Worm (Caenorhabditis elegans) whole organism, young adult: ENCODE results near the gene K03B4.9.

Experiments used
- B0019.2 ChIP-seq: fragments of 200-800 bp; sonication (Bioruptor generic); conservative IDR thresholded peaks from 2 replicates; pipeline ENCODE4 v1.3.6; 2022; ENCODE audit warnings: missing genetic modification reagents, missing genetic modification characterization, missing compliant biosample characterization
- F10E7.11 ChIP-seq: sonication (generic microtip); optimal IDR thresholded peaks from 2 replicates; lab custom pipeline; 2017; ENCODE audit warnings: mild to moderate bottlenecking, missing genetic modification characterization, moderate library complexity, missing compliant biosample characterization
- F22D6.2 ChIP-seq: sonication (generic microtip); optimal IDR thresholded peaks from 2 replicates; lab custom pipeline; 2016; ENCODE audit warnings: mild to moderate bottlenecking, missing genetic modification characterization, missing compliant biosample characterization
- F37B4.10 ChIP-seq: fragments of 200-800 bp; sonication (Bioruptor generic); IDR thresholded peaks from 2 replicates; pipeline ENCODE4 v1.3.6; 2022; ENCODE audit warnings: missing genetic modification characterization, missing compliant biosample characterization
- F52B5.7 ChIP-seq: sonication (generic microtip); optimal IDR thresholded peaks from 2 replicates; lab custom pipeline; 2016; ENCODE audit warnings: mild to moderate bottlenecking, missing genetic modification characterization, missing compliant biosample characterization
- F57A8.1 ChIP-seq: fragments of 200-800 bp; sonication (Bioruptor generic); optimal IDR thresholded peaks from 2 replicates; lab custom pipeline; 2018; ENCODE audit warnings: mild to moderate bottlenecking, missing genetic modification characterization, moderate library complexity, missing compliant biosample characterization
- K11D2.4 ChIP-seq: fragments of 200-800 bp; sonication (Bioruptor generic); IDR thresholded peaks from 2 replicates; pipeline ENCODE4 v1.3.6; 2022; ENCODE audit warnings: missing genetic modification reagents, missing genetic modification characterization, missing compliant biosample characterization
- T07F8.4 ChIP-seq: sonication (generic microtip); optimal IDR thresholded peaks from 2 replicates; lab custom pipeline; 2016; ENCODE audit warnings: mild to moderate bottlenecking, missing genetic modification characterization, moderate library complexity, missing compliant biosample characterization
- Y53G8AR.9 ChIP-seq: fragments of 200-800 bp; sonication (Bioruptor generic); conservative IDR thresholded peaks from 2 replicates; pipeline ENCODE4 v1.3.6; 2022; ENCODE audit warnings: missing genetic modification reagents, missing genetic modification characterization, missing compliant biosample characterization
- Y56A3A.18 ChIP-seq: fragments of 200-800 bp; sonication (Bioruptor generic); IDR thresholded peaks from 2 replicates; pipeline ENCODE4 v1.3.6; 2022; ENCODE audit warnings: missing genetic modification reagents, missing genetic modification characterization, missing compliant biosample characterization
- Y67H2A.10 ChIP-seq: fragments of 200-800 bp; sonication (Bioruptor generic); conservative IDR thresholded peaks from 2 replicates; pipeline ENCODE4 v1.3.6; 2022; ENCODE audit warnings: missing genetic modification reagents, missing genetic modification characterization, missing compliant biosample characterization
- ama-1 ChIP-seq, 3 experiments: fragments of 150-350 bp in 1 of 3; sonication (generic microtip) in 2 of 3; optimal IDR thresholded peaks; 2 replicates each; lab custom pipeline; 2014 to 2018; ENCODE audit warnings: missing biosample characterization in 2 of 3, missing genetic modification characterization in 2 of 3, missing genetic modification reagents in 2 of 3
- athp-1 ChIP-seq: sonication (generic microtip); optimal IDR thresholded peaks from 2 replicates; lab custom pipeline; 2017; ENCODE audit warnings: mild to moderate bottlenecking, missing genetic modification characterization, missing compliant biosample characterization
- cebp-2 ChIP-seq: fragments of 200-800 bp; sonication (Bioruptor generic); IDR thresholded peaks from 2 replicates; pipeline ENCODE4 v1.3.6; 2022; ENCODE audit warnings: missing genetic modification characterization, missing compliant biosample characterization
- dpl-1 ChIP-seq: fragments of 150-350 bp; optimal IDR thresholded peaks from 2 replicates; lab custom pipeline; 2014; ENCODE audit warnings: missing biosample characterization, missing genetic modification reagents, missing genetic modification characterization
- gei-17 ChIP-seq: fragments of 200-800 bp; sonication (Bioruptor generic); optimal IDR thresholded peaks from 2 replicates; lab custom pipeline; 2018; ENCODE audit warnings: mild to moderate bottlenecking, missing genetic modification characterization, missing compliant biosample characterization
- him-1 ChIP-seq: sonication (generic microtip); optimal IDR thresholded peaks from 2 replicates; lab custom pipeline; 2016; ENCODE audit warnings: missing genotype, missing genetic modification reagents, missing genetic modification characterization, missing compliant biosample characterization
- hlh-12 ChIP-seq: sonication (generic microtip); optimal IDR thresholded peaks from 2 replicates; lab custom pipeline; 2016; ENCODE audit warnings: missing genetic modification characterization, missing compliant biosample characterization
- hlh-26 ChIP-seq: fragments of 200-800 bp; sonication (Bioruptor generic); conservative IDR thresholded peaks from 2 replicates; pipeline ENCODE4 v1.3.6; 2022; ENCODE audit warnings: missing genetic modification reagents, missing genetic modification characterization, missing compliant biosample characterization
- hrde-1 ChIP-seq: sonication (generic microtip); optimal IDR thresholded peaks from 2 replicates; lab custom pipeline; 2016; ENCODE audit warnings: missing genetic modification characterization, mild to moderate bottlenecking, missing compliant biosample characterization, moderate library complexity, missing genotype, missing genetic modification reagents, borderline replicate concordance
- let-607 ChIP-seq, 2 experiments: fragments of 200-800 bp in 1 of 2; sonication (Bioruptor generic) in 1 of 2; sonication (generic microtip) in 1 of 2; optimal IDR thresholded peaks; 2 replicates each; lab custom pipeline; 2016 to 2018; ENCODE audit warnings: mild to moderate bottlenecking in 2 of 2, missing compliant biosample characterization in 2 of 2, missing genetic modification characterization in 2 of 2, moderate library complexity in 2 of 2, missing genotype in 1 of 2
- lin-26 ChIP-seq: fragments of 200-800 bp; sonication (Bioruptor generic); IDR thresholded peaks from 2 replicates; pipeline ENCODE4 v1.3.6; 2022; ENCODE audit warnings: missing genetic modification reagents, missing genetic modification characterization, missing compliant biosample characterization
- lin-35 ChIP-seq, 3 experiments: fragments of 150-350 bp in 2 of 3; sonication (generic microtip) in 1 of 3; optimal IDR thresholded peaks; 2 replicates each; lab custom pipeline; 2014 to 2018; ENCODE audit warnings: missing biosample characterization in 3 of 3, missing genetic modification characterization in 3 of 3, missing genetic modification reagents in 3 of 3
- lir-1 ChIP-seq: fragments of 200-800 bp; sonication (Bioruptor generic); conservative IDR thresholded peaks from 2 replicates; pipeline ENCODE4 v1.3.6; 2022; ENCODE audit warnings: missing genetic modification reagents, missing genetic modification characterization, missing compliant biosample characterization
- lsl-1 ChIP-seq: fragments of 200-800 bp; sonication (Bioruptor generic); optimal IDR thresholded peaks from 2 replicates; lab custom pipeline; 2018; ENCODE audit warnings: mild to moderate bottlenecking, missing genetic modification characterization, moderate library complexity, missing compliant biosample characterization
- madf-6 ChIP-seq: fragments of 200-800 bp; sonication (Bioruptor generic); IDR thresholded peaks from 2 replicates; pipeline ENCODE4 v1.3.6; 2022; ENCODE audit warnings: missing genetic modification reagents, missing genetic modification characterization, missing compliant biosample characterization
- mcd-1 ChIP-seq: fragments of 200-800 bp; sonication (Bioruptor generic); IDR thresholded peaks from 2 replicates; pipeline ENCODE4 v1.3.6; 2022; ENCODE audit warnings: missing genetic modification reagents, missing genetic modification characterization, missing compliant biosample characterization
- mes-4 ChIP-seq: sonication (generic microtip); optimal IDR thresholded peaks from 2 replicates; lab custom pipeline; 2016; ENCODE audit warnings: missing genotype, missing genetic modification characterization, missing compliant biosample characterization
- nhr-120 ChIP-seq: fragments of 200-800 bp; sonication (Bioruptor generic); IDR thresholded peaks from 2 replicates; pipeline ENCODE4 v1.3.6; 2022; ENCODE audit warnings: missing genetic modification characterization, missing compliant biosample characterization
- nhr-90 ChIP-seq: sonication (generic microtip); optimal IDR thresholded peaks from 2 replicates; lab custom pipeline; 2016; ENCODE audit warnings: missing genotype, mild to moderate bottlenecking, missing genetic modification characterization, missing compliant biosample characterization
- pbrm-1 ChIP-seq: fragments of 200-800 bp; sonication (Bioruptor generic); IDR thresholded peaks from 2 replicates; pipeline ENCODE4 v1.3.6; 2022; ENCODE audit warnings: missing genetic modification reagents, missing genetic modification characterization, missing compliant biosample characterization
- rec-8 ChIP-seq, 2 experiments: sonication (generic microtip); optimal IDR thresholded peaks; 2 replicates each; lab custom pipeline; 2016; ENCODE audit warnings: mild to moderate bottlenecking in 2 of 2, missing genetic modification characterization in 2 of 2, missing genetic modification reagents in 2 of 2, missing genotype in 2 of 2, missing biosample characterization in 1 of 2, missing compliant biosample characterization in 1 of 2, moderate library complexity in 1 of 2
- repo-1 ChIP-seq: sonication (generic microtip); optimal IDR thresholded peaks from 2 replicates; lab custom pipeline; 2017; ENCODE audit warnings: mild to moderate bottlenecking, missing genetic modification characterization, missing compliant biosample characterization
- snpc-4 ChIP-seq, 5 experiments: fragments of 150-350 bp in 1 of 5; sonication (generic microtip) in 4 of 5; optimal IDR thresholded peaks; 2 replicates each; lab custom pipeline; 2014 to 2018; ENCODE audit warnings: missing genetic modification characterization in 5 of 5, missing biosample characterization in 3 of 5, antibody characterized with exemption in 2 of 5, mild to moderate bottlenecking in 2 of 5, missing compliant biosample characterization in 2 of 5, missing genotype in 2 of 5, moderate library complexity in 2 of 5, missing genetic modification reagents in 1 of 5
- sptf-2 ChIP-seq: fragments of 200-800 bp; sonication (Bioruptor generic); optimal IDR thresholded peaks from 2 replicates; lab custom pipeline; 2018; ENCODE audit warnings: mild to moderate bottlenecking, missing genetic modification characterization, missing compliant biosample characterization
- tbx-9 ChIP-seq: sonication (generic microtip); optimal IDR thresholded peaks from 2 replicates; lab custom pipeline; 2016; ENCODE audit warnings: borderline replicate concordance, missing genetic modification characterization, inconsistent platforms, missing compliant biosample characterization
- zfh-2 ChIP-seq: fragments of 200-800 bp; sonication (Bioruptor generic); conservative IDR thresholded peaks from 2 replicates; pipeline ENCODE4 v1.3.6; 2022; ENCODE audit warnings: missing genetic modification reagents, missing genetic modification characterization, missing compliant biosample characterization

K03B4.9 gene

ce11 chrV:4647857-4648256 is 24.5 kb downstream of the K03B4.9 start, which contains the start of gene F41F3.3 (continued):
- no peak for TF ChIP-seq K11D2.4 (GFP tag; lab: Robert Waterston, UW)
- TF ChIP-seq F10E7.11 (tag; lab: Kevin White, UChicago), result no peak
- no peak for TF ChIP-seq gei-17 (GFP tag; lab: Kevin White, UChicago)
- no peak for TF ChIP-seq ama-1 (optimal IDR thresholded peaks at IDR 0.05; lab: Kevin White, UChicago)
- no peak for TF ChIP-seq ama-1 (GFP tag; optimal IDR thresholded peaks at IDR 0.05; lab: Kevin White, UChicago)
- TF ChIP-seq F52B5.7 (tag; lab: Kevin White, UChicago), result peak; percentile 65
- TF ChIP-seq pbrm-1 (GFP tag; lab: Robert Waterston, UW), result no peak
- no peak for TF ChIP-seq tbx-9 (tag; lab: Kevin White, UChicago)
- TF ChIP-seq let-607 (tag; optimal IDR thresholded peaks at IDR 0.05; lab: Kevin White, UChicago), result no peak
- no peak for TF ChIP-seq lir-1 (GFP tag; lab: Robert Waterston, UW)
- TF ChIP-seq F37B4.10 (GFP tag; lab: Robert Waterston, UW), result no peak
- no peak for TF ChIP-seq lin-35 (GFP tag; optimal IDR thresholded peaks at IDR 0.05; lab: Kevin White, UChicago)
- TF ChIP-seq nhr-90, result no peak
- peak; percentile 97 for TF ChIP-seq zfh-2 (GFP tag; lab: Robert Waterston, UW)
- TF ChIP-seq mcd-1 (GFP tag; lab: Robert Waterston, UW), result no peak; the same call in 1 of the 2 replicates
- TF ChIP-seq snpc-4 (GFP tag; optimal IDR thresholded peaks at IDR 0.05; lab: Kevin White, UChicago), result no peak
- no peak for TF ChIP-seq snpc-4 (tag; optimal IDR thresholded peaks at IDR 0.05; lab: Kevin White, UChicago)
- no peak for TF ChIP-seq hlh-26 (GFP tag; lab: Robert Waterston, UW)
- TF ChIP-seq Y53G8AR.9 (GFP tag; lab: Robert Waterston, UW), result no peak
- no peak for TF ChIP-seq hrde-1
- TF ChIP-seq sptf-2 (GFP tag; lab: Kevin White, UChicago), result no peak
- no peak for TF ChIP-seq dpl-1 (GFP tag; lab: Kevin White, UChicago)
- TF ChIP-seq repo-1 (tag; lab: Kevin White, UChicago), result peak; percentile 24
- no peak for TF ChIP-seq F22D6.2 (tag; lab: Kevin White, UChicago)
- no peak for TF ChIP-seq T07F8.4
- TF ChIP-seq hlh-12 (tag; lab: Kevin White, UChicago), result no peak
- no peak for TF ChIP-seq madf-6 (GFP tag; lab: Robert Waterston, UW)
- TF ChIP-seq cebp-2 (GFP tag; lab: Robert Waterston, UW), result no peak
- TF ChIP-seq Y67H2A.10 (GFP tag; lab: Robert Waterston, UW), result no peak
- no peak for TF ChIP-seq Y56A3A.18 (GFP tag; lab: Robert Waterston, UW)
- TF ChIP-seq him-1 (tag; lab: Kevin White, UChicago), result no peak
- no peak for TF ChIP-seq lin-26 (GFP tag; lab: Robert Waterston, UW)
- no peak for TF ChIP-seq F57A8.1 (GFP tag; lab: Kevin White, UChicago)
- TF ChIP-seq B0019.2 (GFP tag; lab: Robert Waterston, UW), result 0 out of 2 replicates have a peak, but pooled peaks have one; percentile 11
- TF ChIP-seq mes-4, result no peak
- TF ChIP-seq athp-1 (tag; lab: Kevin White, UChicago), result no peak
- TF ChIP-seq lsl-1 (GFP tag; lab: Kevin White, UChicago), result no peak
- TF ChIP-seq nhr-120, result no peak
- TF ChIP-seq rec-8 (tag; optimal IDR thresholded peaks at IDR 0.05; lab: Kevin White, UChicago), result no peak
